Fruit fly (Drosophila melanogaster): ENCODE data around the gene wts.
A peak's percentile ranks its signal among the peaks of the same experiment; 100 is the strongest.

wts gene

dm6 chr3R:30802779-30803178 is 3.6 kb downstream of the wts start (continued):
- TF ChIP-seq Hr39 (optimal IDR thresholded peaks at IDR 0.05) = no peak
- no peak for TF ChIP-seq Sry-β (GFP tag; optimal IDR thresholded peaks at IDR 0.05)
- TF ChIP-seq lola (GFP tag; optimal IDR thresholded peaks at IDR 0.05) = no peak
- no peak for TF ChIP-seq gsb-n (tag; optimal IDR thresholded peaks at IDR 0.05)
- no peak for TF ChIP-seq CG16863 (GFP tag; optimal IDR thresholded peaks at IDR 0.05)
- TF ChIP-seq CG8944 (GFP tag; optimal IDR thresholded peaks at IDR 0.05) = peak; percentile 14
- TF ChIP-seq Ets97D (GFP tag; optimal IDR thresholded peaks at IDR 0.05) = no peak
- no peak for TF ChIP-seq toy (GFP tag; IDR thresholded peaks at IDR 0.05)
- peak; percentile 24 for TF ChIP-seq CG12659 (GFP tag; optimal IDR thresholded peaks at IDR 0.05)
- TF ChIP-seq z (GFP tag; IDR thresholded peaks at IDR 0.05) = no peak
- no peak for TF ChIP-seq CG17802 (tag; optimal IDR thresholded peaks at IDR 0.05)
- peak; percentile 42 for TF ChIP-seq CG13296 (GFP tag; optimal IDR thresholded peaks at IDR 0.05)
- no peak for TF ChIP-seq cato (GFP tag; optimal IDR thresholded peaks at IDR 0.05; ENCODE audit: borderline replicate concordance)
- no peak for TF ChIP-seq Eip74EF (GFP tag; optimal IDR thresholded peaks at IDR 0.05)
- no peak for TF ChIP-seq cas (GFP tag; IDR thresholded peaks at IDR 0.05)
- no peak for TF ChIP-seq Usf (GFP tag; optimal IDR thresholded peaks at IDR 0.05)
- no peak for TF ChIP-seq pita (GFP tag; optimal IDR thresholded peaks at IDR 0.05)
- TF ChIP-seq klu (GFP tag; IDR thresholded peaks at IDR 0.05) = no peak
- 0 out of 2 replicates have a peak, but pooled peaks have one; percentile 37 for TF ChIP-seq onecut (GFP tag; IDR thresholded peaks at IDR 0.05)
- no peak for TF ChIP-seq CG4424 (GFP tag; optimal IDR thresholded peaks at IDR 0.05)
- TF ChIP-seq jing (GFP tag; optimal IDR thresholded peaks at IDR 0.05) = no peak
- no peak for TF ChIP-seq CG10959 (GFP tag; IDR thresholded peaks at IDR 0.05)
- no peak for TF ChIP-seq CG4730 (GFP tag; IDR thresholded peaks at IDR 0.05)
- no peak for TF ChIP-seq nmo (GFP tag; optimal IDR thresholded peaks at IDR 0.05)
- TF ChIP-seq dpn (GFP tag; optimal IDR thresholded peaks at IDR 0.05) = no peak
- no peak for TF ChIP-seq CG11560 (tag; IDR thresholded peaks at IDR 0.05)
- TF ChIP-seq CG15479 (GFP tag; optimal IDR thresholded peaks at IDR 0.05) = no peak
- no peak for TF ChIP-seq CG9727 (GFP tag; optimal IDR thresholded peaks at IDR 0.05)
- peak; percentile 15 for TF ChIP-seq CG1602 (GFP tag; optimal IDR thresholded peaks at IDR 0.05)
- TF ChIP-seq Dll (GFP tag; IDR thresholded peaks at IDR 0.05; ENCODE audit: partially characterized antibody) = no peak
- TF ChIP-seq Lim3 (GFP tag; IDR thresholded peaks at IDR 0.05) = no peak
- TF ChIP-seq dan (GFP tag; IDR thresholded peaks at IDR 0.05) = no peak
- TF ChIP-seq zf30C (GFP tag; optimal IDR thresholded peaks at IDR 0.05) = no peak
- TF ChIP-seq ham (GFP tag; IDR thresholded peaks at IDR 0.05) = no peak
- TF ChIP-seq Bgb (GFP tag; IDR thresholded peaks at IDR 0.05; ENCODE audit: partially characterized antibody) = no peak
- no peak for TF ChIP-seq CG12155 (GFP tag; optimal IDR thresholded peaks at IDR 0.05)
- no peak for TF ChIP-seq hkb (optimal IDR thresholded peaks at IDR 0.05)
- TF ChIP-seq hkb (GFP tag; IDR thresholded peaks at IDR 0.05) = peak; percentile 76
- no peak for TF ChIP-seq Max (GFP tag; optimal IDR thresholded peaks at IDR 0.05)
- peak; percentile 41 for TF ChIP-seq CG6765 (GFP tag; optimal IDR thresholded peaks at IDR 0.05)
- TF ChIP-seq ttk (GFP tag; IDR thresholded peaks at IDR 0.05) = no peak
- TF ChIP-seq E2f1 (GFP tag; IDR thresholded peaks at IDR 0.05) = no peak
- no peak for TF ChIP-seq CG12299 (tag; optimal IDR thresholded peaks at IDR 0.05)
- TF ChIP-seq pan (optimal IDR thresholded peaks at IDR 0.05) = no peak
- TF ChIP-seq pan (GFP tag; optimal IDR thresholded peaks at IDR 0.05 in 1 of 2, IDR thresholded peaks at IDR 0.05 in 1 of 2) = peak in 1 of 2 experiments; percentile 41
- TF ChIP-seq CG12744 (GFP tag; optimal IDR thresholded peaks at IDR 0.05) = peak; percentile 15
- TF ChIP-seq gcm2 (GFP tag; optimal IDR thresholded peaks at IDR 0.05) = no peak
- TF ChIP-seq Bdp1 (GFP tag; optimal IDR thresholded peaks at IDR 0.05) = no peak
- TF ChIP-seq sc (optimal IDR thresholded peaks at IDR 0.05) = no peak
- no peak for TF ChIP-seq sc (GFP tag; optimal IDR thresholded peaks at IDR 0.05)
- no peak for TF ChIP-seq al (GFP tag; IDR thresholded peaks at IDR 0.05)
- peak; percentile 7 for TF ChIP-seq scrt (GFP tag; optimal IDR thresholded peaks at IDR 0.05)
- TF ChIP-seq odd (GFP tag; optimal IDR thresholded peaks at IDR 0.05) = peak; percentile 13

Measured in whole organism, embryonic.